Fruit fly (Drosophila melanogaster) S2 (cell line): ENCODE data around the gene Prx4.

Experiments used
- CG8478 ChIP-seq: fragments of >200 bp; optimal IDR thresholded peaks from 2 replicates; lab custom pipeline; 2018
- CTCF ChIP-seq, 2 experiments: fragments of >200 bp; optimal IDR thresholded peaks; 2 replicates each; lab custom pipeline; 2018

Gene Prx4

DNA sequence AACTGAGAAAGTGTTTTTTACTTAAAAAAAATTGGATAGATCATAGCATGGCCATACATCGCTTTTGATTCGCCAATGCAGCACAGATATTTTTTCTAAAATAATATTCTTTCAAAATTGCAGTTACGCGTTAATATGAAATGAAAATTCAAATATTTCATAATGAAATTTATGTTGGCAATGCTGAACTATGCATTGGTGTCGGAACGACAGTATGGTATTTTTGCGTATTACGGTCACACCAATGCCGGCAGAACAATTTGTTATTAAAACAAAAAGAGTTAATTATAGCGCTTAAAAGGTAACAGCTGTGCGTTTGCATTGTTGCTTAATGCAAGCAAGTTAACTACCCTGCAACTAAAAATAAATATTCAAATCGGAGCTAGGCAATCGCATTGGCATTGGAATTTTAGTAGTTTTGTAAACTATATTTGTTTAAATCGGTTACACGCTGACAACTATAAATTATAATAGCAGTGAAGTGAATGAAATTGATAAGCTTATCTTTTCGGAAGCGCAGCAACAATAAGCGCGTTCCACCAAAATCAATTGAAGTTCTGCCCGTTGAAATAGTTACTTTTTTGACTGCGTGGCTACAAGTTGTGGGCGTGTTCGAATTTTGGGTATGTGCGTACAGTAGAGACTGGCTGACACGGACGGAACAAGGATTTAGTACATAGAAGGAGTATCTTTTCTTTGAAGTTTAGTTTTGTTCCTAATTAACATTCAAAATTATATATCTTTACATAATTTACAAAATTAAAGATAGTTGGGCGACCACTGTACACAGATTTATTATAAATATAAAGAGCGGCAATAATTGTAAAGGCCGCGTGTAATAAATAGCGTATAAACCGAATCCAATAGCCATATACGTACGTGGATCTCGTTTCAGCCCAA, at the start of gene Prx4:
Gene Prx4 (plus strand): TSS at position 210 of the 900 bp plus-strand sequence.
- TF ChIP-seq CTCF (optimal IDR thresholded peaks at IDR 0.05; lab: Kevin White, UChicago) (no peak), CG8478 (lab: Kevin White, UChicago) (no peak)

DNA sequence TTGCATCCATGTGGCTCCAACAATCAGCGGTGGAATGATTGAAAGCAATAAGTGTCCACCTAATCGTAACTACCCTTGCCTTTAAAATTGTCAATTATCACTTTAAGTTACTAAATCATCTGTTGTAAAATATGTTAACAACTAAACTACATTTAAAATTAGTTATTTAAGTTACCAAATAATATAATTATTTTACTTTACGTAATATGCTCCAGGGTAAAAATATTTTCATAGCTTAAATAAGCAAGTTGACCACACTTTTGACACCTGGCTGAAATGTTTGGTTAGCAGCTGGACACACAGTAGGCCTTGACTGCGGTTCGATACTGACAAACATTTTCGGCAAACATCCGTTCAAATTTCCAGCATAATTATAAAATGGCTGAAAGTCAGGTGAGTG, 47.3 kb upstream of the Prx4 start, which contains the start of gene CG2113:
Gene CG2113 (plus strand): TSS at position 301 of the 400 bp plus-strand sequence.
- TF ChIP-seq CG8478 (lab: Kevin White, UChicago) (no peak), CTCF (optimal IDR thresholded peaks at IDR 0.05; lab: Kevin White, UChicago) (no peak)

DNA sequence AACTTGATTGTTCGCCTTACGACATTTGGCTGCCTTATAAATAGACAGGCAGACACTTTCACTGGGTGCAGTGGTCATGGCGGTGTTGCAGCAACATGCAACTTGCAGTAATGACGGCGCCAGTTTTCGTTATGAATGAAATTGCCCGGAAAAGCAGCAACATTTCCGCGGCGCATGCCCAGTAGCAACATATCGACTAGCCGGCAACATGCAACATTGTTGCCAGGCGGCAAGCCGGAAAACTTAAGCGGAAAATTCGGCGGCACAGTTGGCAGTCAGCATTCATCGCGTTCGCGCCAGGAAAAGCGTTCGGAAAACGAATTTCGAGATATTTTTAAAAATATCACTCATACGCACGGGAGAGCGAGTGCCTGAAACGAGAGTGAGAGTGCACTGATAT, 40.7 kb upstream of the Prx4 start, which contains the start of gene FMRFaR:
Gene FMRFaR (plus strand): TSS at position 272 of the 400 bp plus-strand sequence.
- TF ChIP-seq CTCF (optimal IDR thresholded peaks at IDR 0.05; lab: Kevin White, UChicago) (no peak), CG8478 (lab: Kevin White, UChicago) (no peak)

DNA sequence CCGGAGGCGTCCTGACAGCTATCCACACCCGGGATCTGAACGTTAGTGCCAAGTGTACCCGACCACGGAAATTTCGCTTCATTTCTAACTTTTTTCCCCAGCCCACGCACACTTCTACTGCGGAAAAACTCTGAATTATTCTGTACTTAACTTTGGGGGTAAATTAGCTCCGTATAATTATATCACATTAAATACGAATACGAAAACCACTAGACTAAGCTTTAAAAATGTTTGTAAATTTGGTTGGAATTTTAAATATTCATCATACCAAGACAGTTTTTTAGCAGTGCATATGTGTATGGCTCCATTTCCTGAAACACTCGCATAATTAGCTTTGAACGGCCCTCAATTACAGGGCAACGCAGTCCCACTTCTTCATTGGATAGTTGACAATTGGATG, 28.7 kb upstream of the Prx4 start:
- no peak for TF ChIP-seq CTCF (optimal IDR thresholded peaks at IDR 0.05; lab: Kevin White, UChicago)
- no peak for TF ChIP-seq CG8478 (lab: Kevin White, UChicago)

DNA sequence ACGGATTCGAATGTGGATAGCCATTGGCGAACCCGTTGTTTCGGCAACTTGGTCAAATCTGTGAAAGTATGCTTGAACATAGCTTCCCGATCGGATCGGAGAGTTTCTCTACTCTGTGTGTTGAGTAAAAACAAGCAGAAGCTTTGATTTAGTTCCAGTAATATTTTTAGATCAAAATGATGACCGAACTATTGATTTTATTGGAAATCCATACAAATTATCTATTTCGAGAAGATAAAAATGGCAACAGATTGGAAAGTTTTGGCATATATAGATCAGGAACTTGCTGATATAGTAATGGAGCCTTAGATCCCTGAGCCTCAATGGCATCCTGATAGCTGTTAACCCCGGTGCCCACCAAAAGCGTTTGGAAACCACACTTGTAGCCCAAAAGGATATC, 26.2 kb upstream of the Prx4 start, which contains the start of gene CG32488:
Gene CG32488 (minus strand): TSS at position 101 of the 400 bp plus-strand sequence.
- no peak for TF ChIP-seq CG8478 (lab: Kevin White, UChicago)
- no peak for TF ChIP-seq CTCF (optimal IDR thresholded peaks at IDR 0.05; lab: Kevin White, UChicago)

DNA sequence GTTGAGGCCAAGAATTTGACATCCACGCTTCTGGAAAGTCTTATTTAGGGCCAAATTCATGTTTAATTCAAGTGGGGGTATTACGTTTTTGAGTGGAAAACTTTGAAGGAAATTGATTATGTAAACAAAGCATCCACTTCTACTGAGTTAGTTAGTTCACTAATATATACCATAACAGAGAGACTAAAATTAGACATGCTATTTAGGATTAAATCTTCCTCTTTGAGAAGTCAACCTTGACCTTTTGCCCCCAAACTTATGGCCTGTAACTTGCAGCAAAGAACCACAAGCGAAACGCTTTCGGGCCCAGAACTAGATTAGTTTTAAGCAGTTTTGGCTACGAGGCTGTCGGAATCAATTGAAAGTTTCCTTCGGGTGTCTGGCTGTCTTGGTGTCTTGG, 25.0 kb upstream of the Prx4 start, which contains the start of gene CG32487:
Gene CG32487 (minus strand): TSS at position 101 of the 400 bp plus-strand sequence.
- TF ChIP-seq CG8478 (lab: Kevin White, UChicago) (no peak), CTCF (optimal IDR thresholded peaks at IDR 0.05; lab: Kevin White, UChicago) (no peak)

DNA sequence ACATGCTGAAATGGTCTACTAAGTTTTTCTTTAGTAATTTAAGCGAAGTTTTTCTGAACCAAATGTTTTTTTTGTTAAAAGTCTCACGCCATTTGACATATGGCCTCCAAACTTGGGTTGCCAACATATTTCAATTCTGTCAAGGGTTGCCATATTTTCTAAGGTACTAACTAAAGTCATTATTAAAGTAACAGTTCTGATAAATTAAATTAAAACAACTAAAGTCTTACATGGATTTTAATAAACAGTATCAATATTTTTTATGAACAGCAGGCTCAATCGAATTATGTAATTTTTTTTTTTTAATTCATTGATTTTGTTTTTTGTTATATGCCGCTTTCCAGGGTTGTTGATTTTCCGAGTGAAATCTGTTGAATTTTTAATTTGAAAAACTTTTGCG, 15.7 kb upstream of the Prx4 start, which contains the start of gene aly:
Gene aly (minus strand): TSS at position 101 of the 400 bp plus-strand sequence.
- no peak for TF ChIP-seq CG8478 (lab: Kevin White, UChicago)
- TF ChIP-seq CTCF (optimal IDR thresholded peaks at IDR 0.05; lab: Kevin White, UChicago), result no peak

DNA sequence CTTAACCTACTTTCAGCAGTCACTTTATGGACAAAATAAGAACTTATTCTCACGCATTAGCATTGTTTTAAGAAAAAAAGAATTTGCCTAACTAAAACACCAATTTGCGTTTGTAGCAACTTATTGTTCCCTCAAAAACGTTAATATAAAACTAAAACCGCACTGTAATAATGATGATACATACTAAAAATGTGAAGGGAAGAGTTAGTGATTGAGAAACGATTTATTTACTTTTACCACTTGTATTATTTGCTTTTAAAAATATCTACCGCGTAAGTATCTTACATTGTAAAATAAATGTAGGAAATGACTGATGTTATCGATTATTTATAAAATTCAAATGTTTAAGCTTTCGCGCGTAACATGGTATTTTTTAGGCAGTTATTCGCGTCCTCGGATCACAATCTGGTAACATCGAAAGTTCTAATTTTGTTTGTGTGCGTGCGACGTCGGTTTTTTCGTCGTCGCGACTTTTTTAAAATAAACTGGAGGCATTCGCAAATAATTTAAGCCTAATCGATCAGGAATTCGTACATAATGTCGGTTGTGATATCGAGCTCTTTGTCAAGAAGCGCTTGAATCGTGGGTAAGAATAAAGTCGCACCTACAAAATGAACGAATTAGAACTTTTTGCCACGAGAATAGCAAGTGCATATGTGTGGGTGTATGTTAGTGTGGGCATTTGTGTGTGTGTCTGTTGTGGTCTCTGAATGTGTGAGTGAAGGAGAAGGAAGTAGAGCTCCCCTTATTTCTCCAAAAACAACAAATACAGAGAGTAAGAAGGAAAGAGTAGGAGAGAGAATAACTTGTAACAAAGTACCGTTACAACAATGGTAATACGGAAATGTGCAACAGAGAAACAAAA, 7.1 kb upstream of the Prx4 start, which contains the start of gene CG2162:
Gene CG2162 (plus strand): TSS at position 418 of the 865 bp plus-strand sequence.
- TF ChIP-seq CTCF (optimal IDR thresholded peaks at IDR 0.05; lab: Kevin White, UChicago), result no peak
- no peak for TF ChIP-seq CG8478 (lab: Kevin White, UChicago)

DNA sequence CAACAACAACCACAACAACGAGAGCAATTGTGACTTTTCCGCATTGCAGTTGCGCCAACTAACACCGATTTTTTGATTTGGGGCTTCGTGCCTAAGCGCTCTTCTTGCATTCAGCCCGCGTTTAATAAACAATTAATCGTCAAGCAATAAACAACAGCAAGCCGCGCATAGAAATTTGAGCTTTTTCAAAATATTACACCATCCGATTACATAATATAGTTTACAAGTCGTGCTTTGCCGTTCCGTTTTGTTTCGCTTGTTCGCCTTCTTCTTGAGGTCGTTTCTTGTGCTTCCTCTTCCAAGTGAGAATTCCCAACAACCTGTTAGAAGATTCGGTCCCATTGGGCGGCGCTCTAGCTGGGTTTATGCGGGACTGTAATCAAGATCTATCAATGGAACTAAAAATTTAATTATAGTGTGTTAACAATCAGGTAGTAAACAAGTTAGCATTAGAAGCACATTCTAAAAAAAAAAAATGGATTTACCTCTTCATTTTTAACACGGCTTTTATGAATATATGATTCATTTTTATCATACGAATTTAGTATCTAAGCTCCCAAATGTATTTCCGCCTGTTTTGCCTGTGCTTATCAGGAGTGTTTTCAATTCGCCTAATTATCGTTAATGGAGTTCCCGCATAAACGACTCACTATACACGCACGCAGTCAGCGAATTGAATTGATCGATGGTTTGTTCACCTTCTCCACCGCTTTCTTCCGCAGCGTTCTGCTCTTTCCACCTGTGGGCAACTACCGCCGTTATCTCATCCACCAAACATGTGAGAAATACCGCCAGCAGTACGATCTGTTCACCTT, 6.2 kb upstream of the Prx4 start:
- TF ChIP-seq CTCF (optimal IDR thresholded peaks at IDR 0.05; lab: Kevin White, UChicago), result no peak
- TF ChIP-seq CG8478 (lab: Kevin White, UChicago), result no peak

DNA sequence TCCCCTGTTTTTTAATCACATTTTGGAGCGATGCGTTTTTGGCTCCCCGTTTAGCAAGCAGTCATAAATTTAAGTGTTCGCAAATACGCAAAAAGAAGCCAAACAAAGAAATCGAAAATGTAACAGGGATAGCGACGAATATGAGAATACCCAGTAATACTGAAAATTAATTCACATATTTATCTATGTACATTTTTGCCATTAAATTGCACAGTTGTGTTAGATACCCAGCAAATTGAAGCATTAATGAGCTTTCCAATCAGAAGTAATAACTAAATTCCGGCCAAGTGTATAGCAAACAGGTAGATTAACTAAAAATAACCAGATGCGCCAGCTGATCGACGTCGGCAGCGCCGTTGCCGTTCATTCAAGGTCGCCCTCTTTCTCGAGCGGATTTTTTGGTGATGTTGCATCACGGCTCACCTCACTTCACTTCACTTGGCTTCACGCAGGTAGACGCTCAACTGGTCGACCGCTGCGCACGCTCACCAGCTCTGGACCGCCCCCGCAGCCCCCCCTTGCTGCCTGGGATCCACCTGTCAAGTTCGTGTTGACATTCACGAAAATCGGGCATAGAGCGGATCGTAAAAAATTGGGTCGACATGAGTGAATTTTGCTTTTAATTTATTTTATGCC, 5.1 kb upstream of the Prx4 start:
- no peak for TF ChIP-seq CG8478 (lab: Kevin White, UChicago)
- TF ChIP-seq CTCF (optimal IDR thresholded peaks at IDR 0.05; lab: Kevin White, UChicago), result no peak

DNA sequence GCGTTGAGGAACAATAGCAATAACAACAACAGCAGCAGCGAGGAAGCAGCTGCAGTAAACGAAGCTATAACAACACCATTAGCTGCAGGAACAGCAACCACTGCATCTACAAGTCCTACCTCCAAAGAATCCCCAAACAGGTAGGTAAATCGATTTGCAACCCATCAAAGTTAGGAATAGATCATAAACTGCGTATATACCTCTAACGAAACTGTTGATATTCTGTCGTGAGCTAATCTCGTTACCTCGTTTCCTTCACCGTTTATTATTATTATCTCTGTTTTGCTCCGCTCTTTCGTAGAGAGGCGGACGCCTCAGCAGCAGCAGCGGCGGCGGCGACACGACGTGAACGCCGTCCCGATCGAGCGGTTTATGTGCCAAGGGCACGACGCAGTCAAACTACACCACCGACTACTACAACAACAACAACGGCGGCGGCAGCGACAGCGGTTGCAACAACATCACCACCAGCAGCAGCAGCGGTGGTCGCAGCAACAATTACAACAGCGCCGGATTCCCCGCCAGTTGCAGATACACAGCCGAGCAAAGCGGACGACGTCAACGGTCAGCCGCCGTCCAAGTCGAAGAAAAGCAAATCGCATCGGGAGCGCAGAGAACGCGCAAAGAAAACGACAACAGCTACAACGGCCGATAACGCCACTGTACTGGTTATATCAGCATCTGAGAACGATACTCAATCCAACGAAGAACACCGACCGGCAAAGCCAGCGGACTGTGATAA, 4.2 kb upstream of the Prx4 start:
- TF ChIP-seq CTCF (optimal IDR thresholded peaks at IDR 0.05; lab: Kevin White, UChicago) (no peak), CG8478 (lab: Kevin White, UChicago) (no peak)

DNA sequence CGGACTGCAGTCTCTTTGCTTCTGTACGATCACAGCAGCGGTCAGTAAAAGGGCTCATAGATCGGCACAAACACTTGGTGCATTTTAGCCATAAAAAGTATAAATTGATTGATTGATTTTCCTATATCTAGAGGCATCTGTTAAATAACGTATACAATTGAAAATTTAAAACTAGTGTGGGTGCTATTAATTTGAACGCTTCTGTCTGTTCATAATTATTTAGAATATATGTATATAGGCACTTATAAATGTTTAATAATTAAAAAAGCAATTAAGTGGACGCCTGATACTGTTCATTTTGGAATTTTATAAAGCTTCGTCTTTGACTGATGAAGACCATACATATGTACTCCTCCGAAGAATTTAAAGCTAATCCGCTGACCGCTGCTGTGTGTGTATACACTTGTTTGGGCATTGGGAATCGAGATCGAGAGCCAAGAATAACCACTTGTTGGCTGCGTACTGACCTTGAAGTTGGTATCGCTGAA, 3.1 kb downstream of the Prx4 start:
- TF ChIP-seq CTCF (optimal IDR thresholded peaks at IDR 0.05; lab: Kevin White, UChicago), result no peak
- no peak for TF ChIP-seq CG8478 (lab: Kevin White, UChicago)
